Fruit fly (Drosophila melanogaster): ENCODE results near the gene Bulli.

- no peak for TF ChIP-seq dl (GFP tag; optimal IDR thresholded peaks at IDR 0.05; ENCODE audit: insufficient read depth in 1 of 2, partially characterized antibody in 2 of 2)
- TF ChIP-seq woc (GFP tag; optimal IDR thresholded peaks at IDR 0.05) = no peak
- TF ChIP-seq lola (GFP tag; optimal IDR thresholded peaks at IDR 0.05) = no peak
- TF ChIP-seq dsf (GFP tag; optimal IDR thresholded peaks at IDR 0.05; ENCODE audit: borderline replicate concordance) = no peak
- TF ChIP-seq fru (GFP tag; optimal IDR thresholded peaks at IDR 0.05) = no peak
- TF ChIP-seq psq (GFP tag; optimal IDR thresholded peaks at IDR 0.05) = no peak
- no peak for TF ChIP-seq Jra (GFP tag; optimal IDR thresholded peaks at IDR 0.05)
- no peak for TF ChIP-seq jim (GFP tag; optimal IDR thresholded peaks at IDR 0.05)
- no peak for TF ChIP-seq Hr78 (GFP tag; optimal IDR thresholded peaks at IDR 0.05)
- TF ChIP-seq br (GFP tag; optimal IDR thresholded peaks at IDR 0.05) = no peak
- no peak for TF ChIP-seq Sp1 (GFP tag; optimal IDR thresholded peaks at IDR 0.05)
- no peak for TF ChIP-seq foxo (GFP tag; optimal IDR thresholded peaks at IDR 0.05)
Observed at dm6 chr3L:6439713-6440461, 48.6 kb upstream of the Bulli start.

Data from whole organism, wandering third instar larva.